Worm (Caenorhabditis elegans): Measurements from ENCODE around the gene Y38H6C.20.

Y38H6C.20 gene

ce11 chrV:20497537-20497936 is 53.5 kb downstream of the Y38H6C.20 start (continued):
- TF ChIP-seq snpc-1.3 (tag; optimal IDR thresholded peaks at IDR 0.05; ENCODE audit: insufficient read depth) = no peak
- 0 out of 2 replicates have a peak, but pooled peaks have one; percentile 9 for TF ChIP-seq hmg-20 (GFP tag; IDR thresholded peaks at IDR 0.05)
- TF ChIP-seq Y67H2A.10 (GFP tag; conservative IDR thresholded peaks at IDR 0.05) = no peak
- no peak for TF ChIP-seq C06A6.2 (GFP tag; conservative IDR thresholded peaks at IDR 0.05)
- TF ChIP-seq ama-1 (optimal IDR thresholded peaks at IDR 0.05) = no peak
- no peak for TF ChIP-seq ama-1 (GFP tag; optimal IDR thresholded peaks at IDR 0.05)
- no peak for TF ChIP-seq mxl-1 (tag; optimal IDR thresholded peaks at IDR 0.05)
- TF ChIP-seq sdz-38 (tag; optimal IDR thresholded peaks at IDR 0.05) = no peak
- TF ChIP-seq hrde-1 (tag; optimal IDR thresholded peaks at IDR 0.05; ENCODE audit: borderline replicate concordance) = no peak
- TF ChIP-seq repo-1 (tag; optimal IDR thresholded peaks at IDR 0.05) = peak; percentile 92
- TF ChIP-seq nfyb-1 (GFP tag; IDR thresholded peaks at IDR 0.05) = 0 out of 2 replicates have a peak, but pooled peaks have one; percentile 27
- TF ChIP-seq nfya-1 (tag; optimal IDR thresholded peaks at IDR 0.05; ENCODE audit: borderline replicate concordance, insufficient read depth) = no peak
- TF ChIP-seq snpc-1.1 (tag; optimal IDR thresholded peaks at IDR 0.05; ENCODE audit: insufficient read depth) = no peak
- peak; percentile 42; the same call in 1 of the 2 replicates for TF ChIP-seq cebp-2 (GFP tag; IDR thresholded peaks at IDR 0.05)
- TF ChIP-seq ztf-6 (GFP tag; IDR thresholded peaks at IDR 0.05) = no peak
- TF ChIP-seq F55B11.4 (tag; optimal IDR thresholded peaks at IDR 0.05; ENCODE audit: borderline replicate concordance, insufficient read depth) = no peak
- TF ChIP-seq nhr-179 (tag; optimal IDR thresholded peaks at IDR 0.05) = peak; percentile 4
- peak; percentile 66 for TF ChIP-seq Y56A3A.18 (GFP tag; IDR thresholded peaks at IDR 0.05)
- no peak for TF ChIP-seq dpl-1 (GFP tag; optimal IDR thresholded peaks at IDR 0.05)
- no peak for TF ChIP-seq C17E4.6 (GFP tag; IDR thresholded peaks at IDR 0.05)
- TF ChIP-seq Y53F4B.3 (GFP tag; IDR thresholded peaks at IDR 0.05) = no peak
- TF ChIP-seq nhr-27 (tag; optimal IDR thresholded peaks at IDR 0.05) = peak; percentile 12
- TF ChIP-seq rec-8 (tag; optimal IDR thresholded peaks at IDR 0.05) = no peak
- TF ChIP-seq F57C9.4 (tag; optimal IDR thresholded peaks at IDR 0.05) = peak; percentile 11
- TF ChIP-seq chd-7 (tag; optimal IDR thresholded peaks at IDR 0.05) = peak; percentile 71
- 0 out of 2 replicates have a peak, but pooled peaks have one; percentile 14 for TF ChIP-seq F33H1.4 (GFP tag; IDR thresholded peaks at IDR 0.05)
- peak; percentile 56 for TF ChIP-seq ztf-22 (GFP tag; optimal IDR thresholded peaks at IDR 0.05)
- no peak for TF ChIP-seq akir-1 (GFP tag; optimal IDR thresholded peaks at IDR 0.05)
- peak; percentile 60 for TF ChIP-seq ZK185.1 (tag; optimal IDR thresholded peaks at IDR 0.05; ENCODE audit: poor library complexity, severe bottlenecking)
- TF ChIP-seq snpc-3.4 (tag; optimal IDR thresholded peaks at IDR 0.05) = no peak
- TF ChIP-seq gei-17 (GFP tag; optimal IDR thresholded peaks at IDR 0.05) = peak; percentile 16
- TF ChIP-seq F49E8.2 (tag; optimal IDR thresholded peaks at IDR 0.05; ENCODE audit: insufficient read depth) = no peak
- TF ChIP-seq lsl-1 (GFP tag; optimal IDR thresholded peaks at IDR 0.05) = no peak
- TF ChIP-seq cebp-1 (GFP tag; IDR thresholded peaks at IDR 0.05) = no peak
- peak; percentile 61 for TF ChIP-seq cebp-1 (tag; optimal IDR thresholded peaks at IDR 0.05)
- TF ChIP-seq pbrm-1 (GFP tag; IDR thresholded peaks at IDR 0.05) = peak; percentile 75
- peak; percentile 14; the same call in 1 of the 2 replicates for TF ChIP-seq lir-1 (GFP tag; conservative IDR thresholded peaks at IDR 0.05)
- TF ChIP-seq ztf-26 (tag; optimal IDR thresholded peaks at IDR 0.05) = no peak
- TF ChIP-seq nhr-120 (GFP tag; IDR thresholded peaks at IDR 0.05) = no peak
- TF ChIP-seq lin-54 (GFP tag; optimal IDR thresholded peaks at IDR 0.05) = peak; percentile 57
- no peak for TF ChIP-seq hlh-26 (GFP tag; conservative IDR thresholded peaks at IDR 0.05)
- no peak for TF ChIP-seq tbx-9 (tag; optimal IDR thresholded peaks at IDR 0.05; ENCODE audit: borderline replicate concordance)
- peak; percentile 89 for TF ChIP-seq B0336.3 (GFP tag; IDR thresholded peaks at IDR 0.05)
- TF ChIP-seq F57A8.1 (GFP tag; optimal IDR thresholded peaks at IDR 0.05) = no peak
- no peak for TF ChIP-seq ztf-28 (GFP tag; IDR thresholded peaks at IDR 0.05)
- no peak for TF ChIP-seq die-1 (tag; optimal IDR thresholded peaks at IDR 0.05)
- TF ChIP-seq attf-3 (GFP tag; conservative IDR thresholded peaks at IDR 0.05) = no peak
- TF ChIP-seq rcor-1 (GFP tag; IDR thresholded peaks at IDR 0.05) = 0 out of 2 replicates have a peak, but pooled peaks have one; percentile 21

Data from whole organism, young adult.